Worm (Caenorhabditis elegans) whole organism, L3 larva: ENCODE results near the gene ife-1.

Experiments used
- ceh-9 ChIP-seq: sonication (generic microtip); optimal IDR thresholded peaks from 2 replicates; lab custom pipeline; 2018; ENCODE audit warnings: missing biosample characterization, missing genetic modification characterization
- fos-1 ChIP-seq: fragments of 150-350 bp; optimal IDR thresholded peaks from 2 replicates; lab custom pipeline; 2014; ENCODE audit warnings: missing biosample characterization, missing genetic modification characterization
- mdl-1 ChIP-seq: fragments of 150-350 bp; optimal IDR thresholded peaks from 2 replicates; lab custom pipeline; 2014; ENCODE audit warnings: missing biosample characterization, missing genetic modification characterization
- nhr-77 ChIP-seq: fragments of 150-350 bp; optimal IDR thresholded peaks from 2 replicates; lab custom pipeline; 2014; ENCODE audit warnings: missing biosample characterization, missing genetic modification characterization
- unc-39 ChIP-seq: sonication (generic microtip); optimal IDR thresholded peaks from 4 replicates; lab custom pipeline; 2017; ENCODE audit warnings: missing biosample characterization, missing genetic modification characterization
- ztf-4 ChIP-seq: fragments of 150-350 bp; optimal IDR thresholded peaks from 2 replicates; lab custom pipeline; 2014; ENCODE audit warnings: missing biosample characterization, missing genetic modification characterization

- TF ChIP-seq ztf-4 (tag; lab: Kevin White, UChicago) (no peak), ceh-9 (tag; lab: Kevin White, UChicago) (no peak), mdl-1 (no peak), unc-39 (tag; lab: Kevin White, UChicago) (no peak), nhr-77 (no peak), fos-1 (tag; lab: Kevin White, UChicago) (no peak)
Observed at ce11 chrIII:13359256-13359655, 16.0 kb downstream of the ife-1 start, which contains the start of gene F53A2.9.
